Fruit fly (Drosophila melanogaster) whole organism, embryonic: ENCODE data around the gene Sur.

Experiments used
- CG15479 ChIP-seq: fragments of 200-800 bp; sonication (Bioruptor generic); optimal IDR thresholded peaks from 3 replicates; lab custom pipeline; 2019; ENCODE audit warnings: missing biosample characterization, mild to moderate bottlenecking, missing genetic modification characterization, moderate library complexity
- CG1832 ChIP-seq: fragments of 200-800 bp; sonication (Bioruptor generic); optimal IDR thresholded peaks from 2 replicates; lab custom pipeline; 2017; ENCODE audit warnings: missing biosample characterization, mild to moderate bottlenecking, missing genetic modification characterization, inconsistent platforms
- CG2202 ChIP-seq: fragments of 200-800 bp; sonication (Bioruptor generic); optimal IDR thresholded peaks from 2 replicates; lab custom pipeline; 2018; ENCODE audit warnings: missing biosample characterization, mild to moderate bottlenecking, missing genetic modification characterization
- CG32767 ChIP-seq: fragments of 200-800 bp; sonication (Bioruptor generic); IDR thresholded peaks from 2 replicates; pipeline ENCODE4 v1.3.6; 2022; ENCODE audit warnings: missing biosample characterization, missing genetic modification characterization
- CG9817 ChIP-seq: fragments of 200-800 bp; sonication (Bioruptor generic); optimal IDR thresholded peaks from 2 replicates; lab custom pipeline; 2018; ENCODE audit warnings: missing biosample characterization, mild to moderate bottlenecking, missing genetic modification characterization, moderate library complexity
- GATAe ChIP-seq: fragments of 200-800 bp; sonication (Bioruptor generic); conservative IDR thresholded peaks from 2 replicates; pipeline ENCODE4 v1.3.6; 2022; ENCODE audit warnings: missing biosample characterization, missing genetic modification characterization
- Usf ChIP-seq: fragments of 200-800 bp; sonication (Bioruptor generic); optimal IDR thresholded peaks from 2 replicates; lab custom pipeline; 2017; ENCODE audit warnings: missing genotype, missing biosample characterization, missing genetic modification characterization
- ase ChIP-seq: fragments of 200-800 bp; sonication (Bioruptor generic); IDR thresholded peaks from 3 replicates; pipeline ENCODE4 v1.3.6; 2022; ENCODE audit warnings: missing biosample characterization, missing genetic modification characterization
- ato ChIP-seq: fragments of 200-800 bp; sonication (Bioruptor generic); IDR thresholded peaks from 2 replicates; pipeline ENCODE4 v1.3.6; 2022; ENCODE audit warnings: missing biosample characterization, missing genetic modification characterization; ENCODE audit not compliant: partially characterized antibody
- crp ChIP-seq, 2 experiments: fragments of 200-800 bp; sonication (Bioruptor generic); optimal IDR thresholded peaks; 2 replicates in 1 of 2; 3 replicates in 1 of 2; lab custom pipeline; 2017; ENCODE audit warnings: missing biosample characterization in 2 of 2, missing genetic modification characterization in 2 of 2, mild to moderate bottlenecking in 1 of 2, moderate library complexity in 1 of 2
- dati ChIP-seq: fragments of 200-800 bp; sonication (Bioruptor generic); IDR thresholded peaks from 2 replicates; pipeline ENCODE4 v1.3.6; 2022; ENCODE audit warnings: missing biosample characterization, missing genetic modification characterization
- kah ChIP-seq: fragments of 200-800 bp; sonication (Bioruptor generic); optimal IDR thresholded peaks from 2 replicates; lab custom pipeline; 2018; ENCODE audit warnings: missing biosample characterization, mild to moderate bottlenecking, missing genetic modification characterization
- lab ChIP-seq: fragments of 200-800 bp; sonication (Bioruptor generic); optimal IDR thresholded peaks from 3 replicates; lab custom pipeline; 2017; ENCODE audit warnings: missing biosample characterization, missing genetic modification characterization, mild to moderate bottlenecking, moderate library complexity, missing genetic modification reagents

DNA sequence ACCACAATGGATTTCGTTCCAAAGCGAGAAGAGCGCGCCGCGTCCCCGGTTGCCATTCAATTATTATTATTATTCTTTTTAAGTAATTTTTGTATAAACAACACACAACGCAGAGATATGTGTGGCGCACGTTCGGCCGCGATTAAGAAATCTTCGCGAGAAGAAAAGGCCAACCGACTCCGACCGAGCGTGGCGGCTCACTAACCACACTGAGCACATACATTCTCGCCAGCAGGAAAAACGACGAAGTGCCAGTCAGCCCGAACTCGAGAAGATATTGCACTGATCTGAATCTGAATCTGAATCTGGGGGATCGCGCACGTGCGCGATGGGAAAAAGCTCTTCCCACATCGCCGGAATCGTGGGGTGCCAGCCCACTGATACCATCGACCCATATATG is at the start of gene Sur:
- no peak for TF ChIP-seq CG9817 (tag; lab: Kevin White, UChicago)
- no peak for TF ChIP-seq GATAe
- no peak for TF ChIP-seq kah
- TF ChIP-seq crp (GFP tag; optimal IDR thresholded peaks at IDR 0.05; lab: Kevin White, UChicago) = no peak
- TF ChIP-seq CG32767 = no peak
- TF ChIP-seq ato (GFP tag; lab: Robert Waterston, UW) = peak; percentile 30; the same call in 1 of the 2 replicates
- no peak for TF ChIP-seq CG15479 (GFP tag; lab: Kevin White, UChicago)
- TF ChIP-seq ase = no peak
- no peak for TF ChIP-seq dati
- no peak for TF ChIP-seq CG2202 (tag; lab: Kevin White, UChicago)
- no peak for TF ChIP-seq Usf (GFP tag; lab: Kevin White, UChicago)
- no peak for TF ChIP-seq CG1832 (GFP tag; lab: Kevin White, UChicago)
- TF ChIP-seq lab (GFP tag; lab: Kevin White, UChicago) = no peak
